Worm (Caenorhabditis elegans) whole organism, early embryonic: ENCODE results near the gene fbxb-13.

ENCODE experiments used
- aly-1 ChIP-seq: sonication (generic microtip); optimal IDR thresholded peaks from 2 replicates; lab custom pipeline; 2016; ENCODE audit warnings: missing genetic modification characterization, missing compliant biosample characterization
- ceh-13 ChIP-seq: fragments of 200-800 bp; sonication (Bioruptor generic); optimal IDR thresholded peaks from 2 replicates; lab custom pipeline; 2018; ENCODE audit warnings: mild to moderate bottlenecking, missing genetic modification characterization, missing compliant biosample characterization
- ceh-36 ChIP-seq: sonication (generic microtip); optimal IDR thresholded peaks from 2 replicates; lab custom pipeline; 2016; ENCODE audit warnings: missing genetic modification characterization, inconsistent platforms, missing compliant biosample characterization
- flt-1 ChIP-seq: fragments of 200-800 bp; sonication (Bioruptor generic); IDR thresholded peaks from 2 replicates; pipeline ENCODE4 v1.3.6; 2022; ENCODE audit warnings: missing genetic modification characterization, missing compliant biosample characterization
- hmg-4 ChIP-seq: fragments of 200-800 bp; sonication (Bioruptor generic); optimal IDR thresholded peaks from 2 replicates; lab custom pipeline; 2018; ENCODE audit warnings: mild to moderate bottlenecking, missing genetic modification characterization, missing compliant biosample characterization
- scrt-1 ChIP-seq: fragments of 200-800 bp; sonication (Bioruptor generic); IDR thresholded peaks from 2 replicates; pipeline ENCODE4 v1.3.6; 2022; ENCODE audit warnings: missing genetic modification characterization, missing compliant biosample characterization
- tbx-37 ChIP-seq: fragments of 200-800 bp; sonication (Bioruptor generic); conservative IDR thresholded peaks from 2 replicates; pipeline ENCODE4 v1.3.6; 2022; ENCODE audit warnings: missing genetic modification reagents, missing genetic modification characterization, missing compliant biosample characterization

ce11 chrII:1741248-1741647, 46.8 kb upstream of the fbxb-13 start, which contains the start of gene K07G6.1:
- no peak for TF ChIP-seq ceh-13 (GFP tag; lab: Kevin White, UChicago)
- no peak for TF ChIP-seq flt-1 (GFP tag; lab: Robert Waterston, UW)
- TF ChIP-seq scrt-1 (GFP tag; lab: Robert Waterston, UW) = no peak
- TF ChIP-seq ceh-36 (tag; lab: Kevin White, UChicago) = no peak
- TF ChIP-seq tbx-37 (GFP tag; lab: Robert Waterston, UW) = no peak
- TF ChIP-seq aly-1 (tag; lab: Kevin White, UChicago) = no peak
- no peak for TF ChIP-seq hmg-4 (GFP tag; lab: Kevin White, UChicago)
